Fruit fly (Drosophila melanogaster) whole organism, embryonic: ENCODE data around the gene Wdfy2.
A peak's percentile ranks its signal among the peaks of the same experiment; 100 is the strongest.

Source experiments
- Antp ChIP-seq: fragments of 200-800 bp; sonication (Bioruptor generic); optimal IDR thresholded peaks from 3 replicates; lab custom pipeline; 2016; ENCODE audit warnings: missing biosample characterization, missing genetic modification characterization
- Atf-2 ChIP-seq: fragments of 200-800 bp; sonication (Bioruptor generic); optimal IDR thresholded peaks from 2 replicates; lab custom pipeline; 2016; ENCODE audit warnings: missing biosample characterization, missing genetic modification characterization
- Awh ChIP-seq: fragments of 200-800 bp; sonication (Bioruptor generic); IDR thresholded peaks from 2 replicates; pipeline ENCODE4, ENCODE4 v1.3.6; 2022; ENCODE audit warnings: missing biosample characterization, missing genetic modification characterization
- Bgb ChIP-seq: fragments of 200-800 bp; sonication (Bioruptor generic); IDR thresholded peaks from 2 replicates; pipeline ENCODE4 v1.3.6; 2022; ENCODE audit warnings: missing biosample characterization, missing genetic modification characterization; ENCODE audit not compliant: partially characterized antibody
- CG11456 ChIP-seq: fragments of 200-800 bp; sonication (Bioruptor generic); IDR thresholded peaks from 3 replicates; pipeline ENCODE4 v1.3.6; 2022; ENCODE audit warnings: missing biosample characterization, missing genetic modification characterization
- CG14014 ChIP-seq: fragments of 200-800 bp; sonication (Bioruptor generic); IDR thresholded peaks from 2 replicates; pipeline ENCODE4 v1.3.6; 2022; ENCODE audit warnings: missing biosample characterization, missing genetic modification characterization
- CG15269 ChIP-seq: fragments of 200-800 bp; sonication (Bioruptor generic); optimal IDR thresholded peaks from 2 replicates; lab custom pipeline; 2018; ENCODE audit warnings: missing biosample characterization, mild to moderate bottlenecking, missing genetic modification characterization, moderate library complexity
- CG16779 ChIP-seq: fragments of 200-800 bp; sonication (Bioruptor generic); IDR thresholded peaks from 2 replicates; pipeline ENCODE4 v1.3.6; 2022; ENCODE audit warnings: missing biosample characterization, missing genetic modification characterization
- CG17912 ChIP-seq: fragments of 200-800 bp; sonication (Bioruptor generic); optimal IDR thresholded peaks from 2 replicates; lab custom pipeline; 2018; ENCODE audit warnings: missing biosample characterization, mild to moderate bottlenecking, missing genetic modification characterization
- CG18619 ChIP-seq: fragments of 200-800 bp; sonication (Bioruptor generic); optimal IDR thresholded peaks from 3 replicates; lab custom pipeline; 2017; ENCODE audit warnings: missing biosample characterization, mild to moderate bottlenecking, missing genetic modification characterization
- CG31365 ChIP-seq: fragments of 200-800 bp; sonication (Bioruptor generic); optimal IDR thresholded peaks from 2 replicates; lab custom pipeline; 2018; ENCODE audit warnings: missing biosample characterization, mild to moderate bottlenecking, missing genetic modification characterization
- CG33557 ChIP-seq: fragments of 200-800 bp; sonication (Bioruptor generic); optimal IDR thresholded peaks from 2 replicates; lab custom pipeline; 2019; ENCODE audit warnings: missing biosample characterization, mild to moderate bottlenecking, missing genetic modification characterization, moderate library complexity
- CG34422 ChIP-seq: fragments of 200-800 bp; sonication (Bioruptor generic); IDR thresholded peaks from 3 replicates; pipeline ENCODE4 v1.3.6; 2022; ENCODE audit warnings: missing biosample characterization, missing genetic modification characterization
- CG4707 ChIP-seq: fragments of 200-800 bp; sonication (Bioruptor generic); optimal IDR thresholded peaks from 2 replicates; lab custom pipeline; 2018; ENCODE audit warnings: missing biosample characterization, mild to moderate bottlenecking, missing genetic modification characterization, moderate library complexity
- CG4820 ChIP-seq: fragments of 200-800 bp; sonication (Bioruptor generic); optimal IDR thresholded peaks from 3 replicates; lab custom pipeline; 2016; ENCODE audit warnings: missing biosample characterization, missing genetic modification characterization
- CG5245 ChIP-seq: fragments of 200-800 bp; sonication (Bioruptor generic); optimal IDR thresholded peaks from 3 replicates; lab custom pipeline; 2016; ENCODE audit warnings: missing biosample characterization, missing genetic modification characterization
- CG6689 ChIP-seq: fragments of 200-800 bp; sonication (Bioruptor generic); IDR thresholded peaks from 2 replicates; pipeline ENCODE4 v1.3.6; 2022; ENCODE audit warnings: missing biosample characterization, missing genetic modification characterization
- CG6854 ChIP-seq: fragments of 200-800 bp; sonication (Bioruptor generic); optimal IDR thresholded peaks from 3 replicates; lab custom pipeline; 2017; ENCODE audit warnings: missing biosample characterization, mild to moderate bottlenecking, missing genetic modification characterization
- CG7745 ChIP-seq: fragments of 200-800 bp; sonication (Bioruptor generic); optimal IDR thresholded peaks from 2 replicates; lab custom pipeline; 2018; ENCODE audit warnings: missing biosample characterization, mild to moderate bottlenecking, missing genetic modification characterization, moderate library complexity
- CG7928 ChIP-seq: fragments of 200-800 bp; sonication (Bioruptor generic); optimal IDR thresholded peaks from 2 replicates; lab custom pipeline; 2017; ENCODE audit warnings: missing biosample characterization, mild to moderate bottlenecking, missing genetic modification characterization
- CG9215 ChIP-seq: fragments of 200-800 bp; sonication (Bioruptor generic); IDR thresholded peaks from 2 replicates; pipeline ENCODE4 v1.3.6; 2022; ENCODE audit warnings: missing biosample characterization, missing genetic modification characterization
- CHES-1-like ChIP-seq: fragments of 200-800 bp; sonication (Bioruptor generic); optimal IDR thresholded peaks from 2 replicates; lab custom pipeline; 2016; ENCODE audit warnings: missing biosample characterization, missing genetic modification characterization
- CoRest ChIP-seq: fragments of 200-800 bp; sonication (Bioruptor generic); optimal IDR thresholded peaks from 3 replicates; lab custom pipeline; 2018; ENCODE audit warnings: missing biosample characterization, mild to moderate bottlenecking, missing genetic modification characterization, moderate library complexity
- Dbx ChIP-seq: fragments of 200-800 bp; sonication (Bioruptor generic); IDR thresholded peaks from 3 replicates; pipeline ENCODE4 v1.3.6; 2022; ENCODE audit warnings: missing biosample characterization, missing genetic modification characterization
- Deaf1 ChIP-seq: fragments of 200-800 bp; optimal IDR thresholded peaks from 3 replicates; lab custom pipeline; 2019; ENCODE audit warnings: missing biosample characterization, mild to moderate bottlenecking, missing genetic modification characterization, moderate library complexity
- Gsc ChIP-seq: fragments of 200-800 bp; sonication (Bioruptor generic); IDR thresholded peaks from 2 replicates; pipeline ENCODE4 v1.3.6; 2022; ENCODE audit warnings: missing biosample characterization, missing genetic modification characterization
- Hr78 ChIP-seq, 2 experiments: fragments of 200-800 bp in 1 of 2; fragments of >200 bp in 1 of 2; sonication (Bioruptor generic) in 1 of 2; optimal IDR thresholded peaks; 2 replicates each; lab custom pipeline; 2017 to 2019; ENCODE audit warnings: missing biosample characterization in 2 of 2, missing genetic modification characterization in 2 of 2, mild to moderate bottlenecking in 1 of 2, moderate library complexity in 1 of 2
- Oli ChIP-seq: fragments of 200-800 bp; sonication (Bioruptor generic); optimal IDR thresholded peaks from 2 replicates; lab custom pipeline; 2018; ENCODE audit warnings: missing biosample characterization, mild to moderate bottlenecking, missing genetic modification characterization, moderate library complexity
- PHDP ChIP-seq: fragments of 200-800 bp; sonication (Bioruptor generic); optimal IDR thresholded peaks from 3 replicates; lab custom pipeline; 2018; ENCODE audit warnings: missing biosample characterization, mild to moderate bottlenecking, missing genetic modification characterization, moderate library complexity
- Sry-δ ChIP-seq: fragments of 200-800 bp; sonication (Bioruptor generic); optimal IDR thresholded peaks from 2 replicates; lab custom pipeline; 2016; ENCODE audit warnings: missing biosample characterization, missing genetic modification characterization
- al ChIP-seq: fragments of 200-800 bp; sonication (Bioruptor generic); IDR thresholded peaks from 2 replicates; pipeline ENCODE4 v1.3.6; 2022; ENCODE audit warnings: missing biosample characterization, missing genetic modification characterization
- ara ChIP-seq: fragments of 200-800 bp; sonication (Bioruptor generic); IDR thresholded peaks from 2 replicates; pipeline ENCODE4 v1.3.6; 2022; ENCODE audit warnings: missing biosample characterization, missing genetic modification characterization
- ato ChIP-seq: fragments of 200-800 bp; sonication (Bioruptor generic); IDR thresholded peaks from 2 replicates; pipeline ENCODE4 v1.3.6; 2022; ENCODE audit warnings: missing biosample characterization, missing genetic modification characterization; ENCODE audit not compliant: partially characterized antibody
- bigmax ChIP-seq: fragments of 200-800 bp; sonication (Bioruptor generic); optimal IDR thresholded peaks from 2 replicates; lab custom pipeline; 2018; ENCODE audit warnings: missing biosample characterization, mild to moderate bottlenecking, missing genetic modification characterization
- chinmo ChIP-seq: fragments of 200-800 bp; sonication (Bioruptor generic); IDR thresholded peaks from 4 replicates; pipeline ENCODE4 v1.3.6; 2022; ENCODE audit warnings: missing biosample characterization, missing genetic modification characterization; ENCODE audit not compliant: partially characterized antibody
- ci ChIP-seq: fragments of 200-800 bp; sonication (Bioruptor generic); IDR thresholded peaks from 3 replicates; pipeline ENCODE4 v1.3.6; 2022; ENCODE audit warnings: missing biosample characterization, missing genetic modification characterization
- crc ChIP-seq: fragments of 200-800 bp; sonication (Bioruptor generic); optimal IDR thresholded peaks from 2 replicates; lab custom pipeline; 2016; ENCODE audit warnings: missing biosample characterization, missing genetic modification characterization
- danr ChIP-seq: fragments of 200-800 bp; sonication (Bioruptor generic); IDR thresholded peaks from 2 replicates; pipeline ENCODE4 v1.3.6; 2022; ENCODE audit warnings: missing biosample characterization, missing genetic modification characterization
- eyg ChIP-seq: fragments of 200-800 bp; sonication (Bioruptor generic); optimal IDR thresholded peaks from 3 replicates; lab custom pipeline; 2016; ENCODE audit warnings: missing biosample characterization, missing genetic modification characterization
- fru ChIP-seq: fragments of >200 bp; optimal IDR thresholded peaks from 2 replicates; lab custom pipeline; 2017
- grn ChIP-seq: fragments of 200-800 bp; sonication (Bioruptor generic); optimal IDR thresholded peaks from 3 replicates; lab custom pipeline; 2017; ENCODE audit warnings: missing biosample characterization, missing genetic modification characterization
- gsb ChIP-seq: fragments of 200-800 bp; sonication (Bioruptor generic); IDR thresholded peaks from 2 replicates; pipeline ENCODE4 v1.3.6; 2022; ENCODE audit warnings: missing biosample characterization, missing genetic modification characterization
- gsb-n ChIP-seq: fragments of 200-800 bp; sonication (Bioruptor generic); optimal IDR thresholded peaks from 3 replicates; lab custom pipeline; 2018; ENCODE audit warnings: missing biosample characterization, mild to moderate bottlenecking, missing genetic modification characterization
- kay ChIP-seq: fragments of 200-800 bp; sonication (Bioruptor generic); optimal IDR thresholded peaks from 2 replicates; lab custom pipeline; 2016; ENCODE audit warnings: missing biosample characterization, missing genetic modification characterization
- nerfin-2 ChIP-seq: fragments of 200-800 bp; sonication (Bioruptor generic); IDR thresholded peaks from 2 replicates; pipeline ENCODE4 v1.3.6; 2022; ENCODE audit warnings: missing biosample characterization, missing genetic modification characterization; ENCODE audit not compliant: partially characterized antibody
- pho ChIP-seq: fragments of 200-800 bp; sonication (Bioruptor generic); optimal IDR thresholded peaks from 2 replicates; lab custom pipeline; 2016; ENCODE audit warnings: missing biosample characterization, missing genetic modification characterization
- repo ChIP-seq: fragments of 200-800 bp; sonication (Bioruptor generic); optimal IDR thresholded peaks from 2 replicates; lab custom pipeline; 2016; ENCODE audit warnings: missing biosample characterization, missing genetic modification characterization
- sens ChIP-seq: fragments of 200-800 bp; sonication (Bioruptor generic); peaks from one replicate; lab custom pipeline; 2016; ENCODE audit warnings: missing biosample characterization, missing genetic modification characterization
- sisA ChIP-seq: fragments of 200-800 bp; sonication (Bioruptor generic); IDR thresholded peaks from 2 replicates; pipeline ENCODE4 v1.3.6; 2022; ENCODE audit warnings: missing biosample characterization, missing genetic modification characterization
- sr ChIP-seq: fragments of 200-800 bp; sonication (Bioruptor generic); IDR thresholded peaks from 3 replicates; pipeline ENCODE4 v1.3.6; 2022; ENCODE audit warnings: missing biosample characterization, missing genetic modification characterization
- tx ChIP-seq: fragments of 200-800 bp; sonication (Bioruptor generic); optimal IDR thresholded peaks from 2 replicates; lab custom pipeline; 2016; ENCODE audit warnings: missing biosample characterization, missing genetic modification characterization
- wdn ChIP-seq: fragments of 200-800 bp; sonication (Bioruptor generic); IDR thresholded peaks from 2 replicates; pipeline ENCODE4 v1.3.6; 2022; ENCODE audit warnings: missing biosample characterization, missing genetic modification characterization

Wdfy2 gene

DNA sequence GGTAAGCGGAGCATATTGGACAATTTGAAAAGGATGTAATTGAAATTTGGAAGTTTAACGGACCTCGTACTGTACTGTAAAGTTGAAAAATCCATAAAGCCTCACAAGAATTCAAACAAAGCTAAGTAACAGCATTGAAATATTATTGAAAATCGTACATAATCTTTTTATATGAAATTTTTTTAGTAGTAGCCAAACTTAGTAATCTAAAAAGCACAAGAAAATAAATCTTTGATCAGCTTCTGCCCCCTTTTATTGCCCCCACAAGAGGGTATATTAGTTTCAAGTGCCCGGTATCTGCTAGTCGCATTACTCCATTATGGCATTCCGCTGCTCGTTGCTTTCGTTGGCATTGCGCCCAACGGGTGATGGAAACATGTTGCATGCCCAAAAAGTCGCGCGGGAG lies 43.8 kb downstream of the Wdfy2 start (continued):
- TF ChIP-seq danr: no peak; the same call in 1 of the 2 replicates
- TF ChIP-seq bigmax (GFP tag; lab: Kevin White, UChicago): no peak
- no peak for TF ChIP-seq CG6854
- TF ChIP-seq Oli (tag; lab: Kevin White, UChicago): peak; percentile 76
- TF ChIP-seq CG16779 (GFP tag; lab: Robert Waterston, UW): no peak
- no peak for TF ChIP-seq ci (GFP tag; lab: Robert Waterston, UW)
- no peak for TF ChIP-seq CG11456
- peak; percentile 15 for TF ChIP-seq Sry-δ (GFP tag; lab: Kevin White, UChicago)
- TF ChIP-seq sens (GFP tag; lab: Kevin White, UChicago): peak; percentile 93
- TF ChIP-seq grn (GFP tag; lab: Kevin White, UChicago): no peak
- peak; percentile 16 for TF ChIP-seq eyg (GFP tag; lab: Kevin White, UChicago)
- TF ChIP-seq Hr78 (GFP tag; optimal IDR thresholded peaks at IDR 0.05; lab: Kevin White, UChicago): peak in 1 of 2 experiments; percentile 38
- TF ChIP-seq CG7745 (tag; lab: Kevin White, UChicago): no peak
- peak; percentile 84 for TF ChIP-seq CG6689 (GFP tag; lab: Robert Waterston, UW)
- no peak for TF ChIP-seq CG15269 (tag; lab: Kevin White, UChicago)
- TF ChIP-seq kay (GFP tag; lab: Kevin White, UChicago): peak; percentile 45
- TF ChIP-seq Antp (GFP tag; lab: Kevin White, UChicago): peak; percentile 46
- no peak for TF ChIP-seq CHES-1-like (GFP tag; lab: Kevin White, UChicago)
- TF ChIP-seq chinmo (GFP tag; lab: Robert Waterston, UW): no peak
- TF ChIP-seq CG9215 (GFP tag; lab: Robert Waterston, UW): no peak
- no peak for TF ChIP-seq Awh (GFP tag; lab: Robert Waterston, UW)
- no peak for TF ChIP-seq fru (lab: Kevin White, UChicago)
- TF ChIP-seq Deaf1: no peak
- no peak for TF ChIP-seq repo
- 0 out of 3 replicates have a peak, but pooled peaks have one; percentile 27 for TF ChIP-seq CG34422 (GFP tag; lab: Robert Waterston, UW)
- no peak for TF ChIP-seq wdn (GFP tag; lab: Robert Waterston, UW)
- peak; percentile 49 for TF ChIP-seq Gsc (GFP tag; lab: Robert Waterston, UW)
- peak; percentile 62 for TF ChIP-seq CG5245
- TF ChIP-seq CoRest (tag; lab: Kevin White, UChicago): peak; percentile 74
- peak; percentile 63; the same call in 1 of the 2 replicates for TF ChIP-seq ara (GFP tag; lab: Robert Waterston, UW)
- TF ChIP-seq nerfin-2 (GFP tag; lab: Robert Waterston, UW): no peak
- no peak for TF ChIP-seq Bgb (GFP tag; lab: Robert Waterston, UW)
- peak; percentile 6 for TF ChIP-seq gsb-n
- peak; percentile 49 for TF ChIP-seq CG18619
- TF ChIP-seq ato (GFP tag; lab: Robert Waterston, UW): no peak
- peak; percentile 13 for TF ChIP-seq PHDP (tag; lab: Kevin White, UChicago)
- no peak for TF ChIP-seq Dbx (GFP tag; lab: Robert Waterston, UW)
- no peak for TF ChIP-seq CG4707 (GFP tag; lab: Kevin White, UChicago)
- TF ChIP-seq crc: no peak
- no peak for TF ChIP-seq CG17912 (GFP tag; lab: Kevin White, UChicago)
- no peak for TF ChIP-seq gsb (GFP tag; lab: Robert Waterston, UW)
- TF ChIP-seq CG7928 (GFP tag; lab: Kevin White, UChicago): no peak
- TF ChIP-seq sisA (GFP tag; lab: Robert Waterston, UW): peak; percentile 54; the same call in 1 of the 2 replicates
- no peak for TF ChIP-seq sr (GFP tag; lab: Robert Waterston, UW)
- TF ChIP-seq pho: no peak
- TF ChIP-seq al: peak; percentile 4; the same call in 1 of the 2 replicates
- TF ChIP-seq CG4820 (GFP tag; lab: Kevin White, UChicago): peak; percentile 68
- TF ChIP-seq tx: no peak
- TF ChIP-seq CG14014 (GFP tag; lab: Robert Waterston, UW): no peak
- peak; percentile 12 for TF ChIP-seq CG33557 (GFP tag; lab: Kevin White, UChicago)
- peak; percentile 20 for TF ChIP-seq Atf-2 (GFP tag; lab: Kevin White, UChicago)
- no peak for TF ChIP-seq CG31365 (tag; lab: Kevin White, UChicago)
